Worm (Caenorhabditis elegans) whole organism, L4 larva: ENCODE measurements around the gene rig-4.

Experiments used
- Y105C5A.15 ChIP-seq: fragments of 200-800 bp; sonication (Bioruptor generic); IDR thresholded peaks from 2 replicates; pipeline ENCODE4 v1.3.6; 2022; ENCODE audit warnings: missing genetic modification characterization, missing compliant biosample characterization
- egl-27 ChIP-seq: sonication (generic microtip); optimal IDR thresholded peaks from 3 replicates; lab custom pipeline; 2017; ENCODE audit warnings: missing biosample characterization, missing genetic modification reagents, missing genetic modification characterization
- fkh-10 ChIP-seq: fragments of 150-350 bp; optimal IDR thresholded peaks from 2 replicates; lab custom pipeline; 2014; ENCODE audit warnings: missing biosample characterization, missing genetic modification reagents, missing genetic modification characterization
- nhr-25 ChIP-seq: sonication (generic microtip); optimal IDR thresholded peaks from 2 replicates; lab custom pipeline; 2017; ENCODE audit warnings: missing genetic modification characterization, mild to moderate bottlenecking, missing compliant biosample characterization, antibody characterized with exemption, moderate library complexity, borderline replicate concordance; ENCODE audit not compliant: insufficient read depth
- nhr-41 ChIP-seq: fragments of 200-800 bp; sonication (Bioruptor generic); IDR thresholded peaks from 2 replicates; pipeline ENCODE4 v1.3.6; 2022; ENCODE audit warnings: missing genetic modification reagents, missing genetic modification characterization, missing compliant biosample characterization
- nhr-77 ChIP-seq: fragments of 150-350 bp; optimal IDR thresholded peaks from 2 replicates; lab custom pipeline; 2014; ENCODE audit warnings: missing biosample characterization, missing genetic modification characterization
- pha-4 ChIP-seq, 2 experiments: fragments of 150-350 bp in 1 of 2; fragments of 200-800 bp in 1 of 2; sonication (Bioruptor generic) in 1 of 2; IDR thresholded peaks in 1 of 2; optimal IDR thresholded peaks in 1 of 2; 2 replicates each; pipeline versions ENCODE4 v1.3.6 to Lab custom; 2014 to 2022; ENCODE audit warnings: missing genetic modification characterization in 2 of 2, missing genetic modification reagents in 2 of 2, missing biosample characterization in 1 of 2, missing compliant biosample characterization in 1 of 2
- unc-39 ChIP-seq: sonication (generic microtip); optimal IDR thresholded peaks from 2 replicates; lab custom pipeline; 2017; ENCODE audit warnings: missing biosample characterization, missing genetic modification characterization

ce11 chrIV:7961889-7962342 is 42.0 kb downstream of the rig-4 start:
- TF ChIP-seq nhr-77 (no peak), egl-27 (tag; lab: Kevin White, UChicago) (no peak), fkh-10 (no peak), nhr-41 (GFP tag; lab: Robert Waterston, UW) (no peak), nhr-25 (no peak), pha-4 (GFP tag; IDR thresholded peaks at IDR 0.05; lab: Robert Waterston, UW) (peak; percentile 67; the same call in 1 of the 2 replicates), pha-4 (tag; optimal IDR thresholded peaks at IDR 0.05; lab: Kevin White, UChicago) (no peak), Y105C5A.15 (GFP tag; lab: Robert Waterston, UW) (0 out of 2 replicates have a peak, but pooled peaks have one; percentile 64), unc-39 (tag; lab: Kevin White, UChicago) (no peak)
